Worm (Caenorhabditis elegans): Measurements from ENCODE around the gene Y22D7AL.16.

DNA sequence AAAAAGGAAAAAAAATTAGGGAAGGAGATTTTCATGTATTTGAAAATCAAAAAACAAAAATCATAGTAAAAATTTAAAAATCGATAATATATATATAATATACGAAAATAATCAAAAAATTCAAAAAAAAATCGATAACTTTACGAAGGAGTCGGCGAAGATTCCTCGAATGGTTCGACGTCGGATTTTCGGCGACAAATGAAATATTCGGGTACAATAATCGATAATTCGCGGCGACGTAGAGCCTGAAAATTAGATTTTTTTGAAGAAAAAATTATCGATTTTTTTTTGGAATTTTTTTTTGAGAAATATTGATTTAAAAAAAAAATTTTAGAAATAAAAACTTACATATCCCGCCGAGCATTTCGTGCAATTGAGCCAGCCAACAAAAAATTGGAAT, 357 bp upstream of the Y22D7AL.16 start:
- TF ChIP-seq ztf-29 (GFP tag; IDR thresholded peaks at IDR 0.05) (no peak), T22C8.4 (GFP tag; IDR thresholded peaks at IDR 0.05) (peak; percentile 64; the same call in 1 of the 2 replicates), med-1 (GFP tag; optimal IDR thresholded peaks at IDR 0.05; ENCODE audit: insufficient read depth) (no peak), tab-1 (GFP tag; IDR thresholded peaks at IDR 0.05) (no peak), cog-1 (tag; optimal IDR thresholded peaks at IDR 0.05) (no peak), ztf-23 (GFP tag; IDR thresholded peaks at IDR 0.05) (no peak), klf-2 (GFP tag; conservative IDR thresholded peaks at IDR 0.05) (no peak)

All from whole organism, midembryonic.